Fruit fly (Drosophila melanogaster): Measurements from ENCODE around the gene beta-Man.

The beta-Man gene

DNA sequence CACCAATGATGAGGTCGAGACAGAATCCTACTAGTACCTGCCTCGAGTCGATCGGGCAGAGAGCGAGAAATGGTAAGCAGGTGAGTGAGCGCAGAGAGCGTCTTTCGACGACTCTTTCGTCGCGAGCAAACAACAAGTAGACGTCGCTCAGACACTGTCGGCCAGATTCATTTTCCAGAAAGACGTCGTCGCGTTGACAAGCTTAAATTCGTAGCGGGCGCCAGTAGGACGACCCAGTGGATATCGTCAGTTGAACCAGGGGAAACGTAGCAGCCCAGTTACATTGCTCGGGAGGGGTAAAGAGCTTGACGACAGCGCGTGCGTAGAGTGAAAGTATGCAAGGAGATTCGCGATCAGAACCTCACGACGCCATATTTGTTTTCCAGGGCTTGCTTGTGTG, 22.5 kb upstream of the beta-Man start, which contains the start of gene CG12581 (continued):
- no peak for TF ChIP-seq repo (GFP tag; optimal IDR thresholded peaks at IDR 0.05)
- TF ChIP-seq E2f2 (GFP tag; IDR thresholded peaks at IDR 0.05) = no peak
- no peak for TF ChIP-seq so (GFP tag; IDR thresholded peaks at IDR 0.05)
- 0 out of 2 replicates have a peak, but pooled peaks have one; percentile 6 for TF ChIP-seq CG10321 (GFP tag; IDR thresholded peaks at IDR 0.05)
- no peak for TF ChIP-seq HLH54F (GFP tag; optimal IDR thresholded peaks at IDR 0.05)
- TF ChIP-seq crc (GFP tag; optimal IDR thresholded peaks at IDR 0.05) = no peak
- TF ChIP-seq tx (GFP tag; optimal IDR thresholded peaks at IDR 0.05) = no peak
- no peak for TF ChIP-seq CG5245 (GFP tag; optimal IDR thresholded peaks at IDR 0.05)
- peak; percentile 87 for TF ChIP-seq Med (GFP tag)
- no peak for TF ChIP-seq Sox102F (GFP tag; optimal IDR thresholded peaks at IDR 0.05)
- no peak for TF ChIP-seq ham (GFP tag; IDR thresholded peaks at IDR 0.05)
- TF ChIP-seq CG9876 (GFP tag; optimal IDR thresholded peaks at IDR 0.05) = no peak
- no peak for TF ChIP-seq Dp (GFP tag; optimal IDR thresholded peaks at IDR 0.05)
- no peak for TF ChIP-seq CG7839 (tag; optimal IDR thresholded peaks at IDR 0.05)
- no peak for TF ChIP-seq CG11504 (tag; optimal IDR thresholded peaks at IDR 0.05)
- TF ChIP-seq scrt (GFP tag; optimal IDR thresholded peaks at IDR 0.05) = no peak
- no peak for TF ChIP-seq pzg (GFP tag; optimal IDR thresholded peaks at IDR 0.05)
- no peak for TF ChIP-seq CG18262 (tag; optimal IDR thresholded peaks at IDR 0.05)
- TF ChIP-seq Trl (optimal IDR thresholded peaks at IDR 0.05) = peak; percentile 59 to 75
- no peak for TF ChIP-seq Trl (GFP tag; optimal IDR thresholded peaks at IDR 0.05)
- TF ChIP-seq mld (GFP tag; IDR thresholded peaks at IDR 0.05; ENCODE audit: partially characterized antibody) = peak; percentile 57; the same call in 1 of the 3 replicates
- TF ChIP-seq p53 (GFP tag; optimal IDR thresholded peaks at IDR 0.05) = no peak
- no peak for TF ChIP-seq CG3995 (GFP tag; optimal IDR thresholded peaks at IDR 0.05)
- no peak for TF ChIP-seq ems (GFP tag; optimal IDR thresholded peaks at IDR 0.05)
- no peak for TF ChIP-seq PHDP (tag; optimal IDR thresholded peaks at IDR 0.05)
- peak; percentile 30 for TF ChIP-seq CG18599 (GFP tag; optimal IDR thresholded peaks at IDR 0.05)
- no peak for TF ChIP-seq B-H2 (GFP tag; optimal IDR thresholded peaks at IDR 0.05)
- TF ChIP-seq CG6254 (GFP tag; optimal IDR thresholded peaks at IDR 0.05) = no peak
- TF ChIP-seq CG10543 (GFP tag; optimal IDR thresholded peaks at IDR 0.05) = no peak
- no peak for TF ChIP-seq Poxn (GFP tag; IDR thresholded peaks at IDR 0.05)
- no peak for TF ChIP-seq Hr39 (optimal IDR thresholded peaks at IDR 0.05)
- no peak for TF ChIP-seq gem (tag; optimal IDR thresholded peaks at IDR 0.05)
- no peak for TF ChIP-seq CG11560 (tag; IDR thresholded peaks at IDR 0.05)
- TF ChIP-seq Gug (GFP tag; IDR thresholded peaks at IDR 0.05) = no peak
- TF ChIP-seq Dip3 (GFP tag; optimal IDR thresholded peaks at IDR 0.05) = no peak
- no peak for TF ChIP-seq CG8290 (GFP tag; optimal IDR thresholded peaks at IDR 0.05)
- TF ChIP-seq CG8290 (tag; optimal IDR thresholded peaks at IDR 0.05) = peak in 1 of 2 experiments; percentile 26
- peak; percentile 18; the same call in 1 of the 2 replicates for TF ChIP-seq HLH3B (GFP tag; IDR thresholded peaks at IDR 0.05)
- TF ChIP-seq cato (GFP tag; optimal IDR thresholded peaks at IDR 0.05; ENCODE audit: borderline replicate concordance) = no peak
- no peak for TF ChIP-seq run (tag; optimal IDR thresholded peaks at IDR 0.05)
- no peak for TF ChIP-seq CG2889 (GFP tag; IDR thresholded peaks at IDR 0.05)
- no peak for TF ChIP-seq mam (GFP tag; optimal IDR thresholded peaks at IDR 0.05)
- TF ChIP-seq trem (tag; optimal IDR thresholded peaks at IDR 0.05) = no peak
- no peak for TF ChIP-seq CG12219 (GFP tag; optimal IDR thresholded peaks at IDR 0.05)

DNA sequence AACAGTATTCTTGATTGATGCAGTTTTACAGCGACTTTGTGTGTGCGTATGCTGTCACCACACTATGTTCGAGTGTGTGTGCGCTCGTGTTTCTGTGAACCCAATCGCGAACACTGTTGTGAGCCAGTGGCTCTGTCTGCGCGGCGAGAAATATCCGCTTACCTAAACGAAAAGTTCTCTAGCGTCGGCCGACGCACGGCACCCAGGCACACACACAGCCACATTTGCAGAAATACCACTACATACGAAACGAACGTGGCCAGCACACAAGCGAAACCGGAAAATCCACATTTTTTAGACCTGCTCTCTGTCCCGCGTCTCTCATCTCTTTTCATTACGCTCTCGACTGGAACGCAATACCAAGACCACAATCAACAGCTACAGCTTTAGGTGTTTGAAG, 22.0 kb upstream of the beta-Man start:
- peak; percentile 12 for TF ChIP-seq CG9437 (GFP tag; optimal IDR thresholded peaks at IDR 0.05)
- no peak for TF ChIP-seq Oli (tag; optimal IDR thresholded peaks at IDR 0.05)
- TF ChIP-seq bab2 (GFP tag; optimal IDR thresholded peaks at IDR 0.05) = no peak
- TF ChIP-seq fd3F (GFP tag; optimal IDR thresholded peaks at IDR 0.05) = no peak
- TF ChIP-seq CG10431 (GFP tag; optimal IDR thresholded peaks at IDR 0.05) = no peak
- no peak for TF ChIP-seq sima (GFP tag; optimal IDR thresholded peaks at IDR 0.05)
- no peak for TF ChIP-seq ttk (GFP tag; IDR thresholded peaks at IDR 0.05)
- no peak for TF ChIP-seq CG16815 (GFP tag; optimal IDR thresholded peaks at IDR 0.05)
- no peak for TF ChIP-seq E2f2 (GFP tag; IDR thresholded peaks at IDR 0.05)
- no peak for TF ChIP-seq chif (GFP tag; optimal IDR thresholded peaks at IDR 0.05)
- TF ChIP-seq CG17359 (tag; optimal IDR thresholded peaks at IDR 0.05) = no peak
- TF ChIP-seq CG4404 (GFP tag; IDR thresholded peaks at IDR 0.05) = no peak
- no peak for TF ChIP-seq CG15514 (GFP tag; optimal IDR thresholded peaks at IDR 0.05)
